Worm (Caenorhabditis elegans) whole organism, early embryonic: ENCODE measurements around the gene pas-1.

ENCODE experiments used
- B0310.2 ChIP-seq: sonication (generic microtip); optimal IDR thresholded peaks from 2 replicates; lab custom pipeline; 2016; ENCODE audit warnings: mild to moderate bottlenecking, missing genetic modification characterization, missing compliant biosample characterization
- aly-1 ChIP-seq: sonication (generic microtip); optimal IDR thresholded peaks from 2 replicates; lab custom pipeline; 2016; ENCODE audit warnings: missing genetic modification characterization, missing compliant biosample characterization
- ama-1 ChIP-seq: fragments of 150-350 bp; optimal IDR thresholded peaks from 2 replicates; lab custom pipeline; 2014
- ceh-13 ChIP-seq: fragments of 200-800 bp; sonication (Bioruptor generic); optimal IDR thresholded peaks from 2 replicates; lab custom pipeline; 2018; ENCODE audit warnings: mild to moderate bottlenecking, missing genetic modification characterization, missing compliant biosample characterization
- flt-1 ChIP-seq: fragments of 200-800 bp; sonication (Bioruptor generic); IDR thresholded peaks from 2 replicates; pipeline ENCODE4 v1.3.6; 2022; ENCODE audit warnings: missing genetic modification characterization, missing compliant biosample characterization
- hmbx-1 ChIP-seq: sonication (generic microtip); optimal IDR thresholded peaks from 2 replicates; lab custom pipeline; 2016; ENCODE audit warnings: mild to moderate bottlenecking, missing genetic modification characterization, missing compliant biosample characterization
- hmg-4 ChIP-seq: fragments of 200-800 bp; sonication (Bioruptor generic); optimal IDR thresholded peaks from 2 replicates; lab custom pipeline; 2018; ENCODE audit warnings: mild to moderate bottlenecking, missing genetic modification characterization, missing compliant biosample characterization
- scrt-1 ChIP-seq: fragments of 200-800 bp; sonication (Bioruptor generic); IDR thresholded peaks from 2 replicates; pipeline ENCODE4 v1.3.6; 2022; ENCODE audit warnings: missing genetic modification characterization, missing compliant biosample characterization
- tbx-37 ChIP-seq: fragments of 200-800 bp; sonication (Bioruptor generic); conservative IDR thresholded peaks from 2 replicates; pipeline ENCODE4 v1.3.6; 2022; ENCODE audit warnings: missing genetic modification reagents, missing genetic modification characterization, missing compliant biosample characterization
- tra-4 ChIP-seq: sonication (generic microtip); optimal IDR thresholded peaks from 2 replicates; lab custom pipeline; 2017; ENCODE audit warnings: missing genetic modification characterization, missing compliant biosample characterization

DNA sequence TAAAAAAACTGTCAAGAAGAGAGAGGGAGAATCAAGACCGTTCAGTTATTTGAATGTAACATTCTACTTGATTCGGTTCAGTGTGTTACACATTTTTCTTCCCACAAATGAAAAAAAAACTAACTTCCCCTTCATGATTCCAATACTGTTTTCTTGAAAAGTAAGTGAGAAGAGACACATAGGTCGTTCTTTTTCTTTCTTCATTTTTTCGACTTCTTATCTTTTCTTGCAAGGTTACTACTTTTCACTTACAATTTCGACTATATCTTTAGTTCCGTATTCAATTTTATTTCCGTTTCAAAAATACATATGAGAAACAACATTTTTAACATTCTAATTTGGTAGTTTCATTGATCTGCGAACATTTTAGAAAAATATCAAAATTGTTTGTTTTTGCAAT lies 16.8 kb upstream of the pas-1 start:
- TF ChIP-seq ama-1 (lab: Kevin White, UChicago) (no peak), tbx-37 (no peak), hmbx-1 (tag; lab: Kevin White, UChicago) (no peak), tra-4 (tag; lab: Kevin White, UChicago) (no peak), hmg-4 (no peak), aly-1 (tag; lab: Kevin White, UChicago) (no peak), ceh-13 (GFP tag; lab: Kevin White, UChicago) (no peak), scrt-1 (GFP tag; lab: Robert Waterston, UW) (no peak), flt-1 (GFP tag; lab: Robert Waterston, UW) (no peak), B0310.2 (tag; lab: Kevin White, UChicago) (no peak)
